Fruit fly (Drosophila melanogaster): ENCODE measurements around the gene CG18731.

The CG18731 gene

dm6 chr3R:29699220-29699619 lies 25.6 kb upstream of the CG18731 start (continued):
- TF ChIP-seq mirr (GFP tag; optimal IDR thresholded peaks at IDR 0.05) (no peak), ems (GFP tag; optimal IDR thresholded peaks at IDR 0.05) (no peak), lmd (GFP tag; IDR thresholded peaks at IDR 0.05) (peak; percentile 67), E2f2 (GFP tag; IDR thresholded peaks at IDR 0.05) (0 out of 2 replicates have a peak, but pooled peaks have one; percentile 8), pan (optimal IDR thresholded peaks at IDR 0.05) (no peak), pan (GFP tag; optimal IDR thresholded peaks at IDR 0.05 in 1 of 2, IDR thresholded peaks at IDR 0.05 in 1 of 2) (peak in 1 of 2 experiments; percentile 73), CG8944 (GFP tag; optimal IDR thresholded peaks at IDR 0.05) (no peak), CG10959 (GFP tag; IDR thresholded peaks at IDR 0.05) (no peak), Lhr (GFP tag; optimal IDR thresholded peaks at IDR 0.05) (no peak), CG3726 (GFP tag; IDR thresholded peaks at IDR 0.05) (0 out of 3 replicates have a peak, but pooled peaks have one; percentile 49), CG6254 (GFP tag; optimal IDR thresholded peaks at IDR 0.05) (no peak), mld (GFP tag; IDR thresholded peaks at IDR 0.05; ENCODE audit: partially characterized antibody) (no peak), Fer3 (tag; optimal IDR thresholded peaks at IDR 0.05) (no peak), CG1603 (tag; optimal IDR thresholded peaks at IDR 0.05) (peak; percentile 74), CG18476 (GFP tag; optimal IDR thresholded peaks at IDR 0.05) (no peak), CG15601 (tag; optimal IDR thresholded peaks at IDR 0.05) (no peak), sens-2 (GFP tag; IDR thresholded peaks at IDR 0.05) (peak; percentile 62; the same call in 1 of the 2 replicates), Sry-β (GFP tag; optimal IDR thresholded peaks at IDR 0.05) (no peak), dmrt99B (tag; optimal IDR thresholded peaks at IDR 0.05) (peak; percentile 62), B-H1 (GFP tag; IDR thresholded peaks at IDR 0.05) (no peak), CG31388 (GFP tag; optimal IDR thresholded peaks at IDR 0.05) (no peak), dpn (GFP tag; optimal IDR thresholded peaks at IDR 0.05) (peak in 1 of 2 experiments; percentile 28), nerfin-2 (GFP tag; IDR thresholded peaks at IDR 0.05; ENCODE audit: partially characterized antibody) (no peak), Doc2 (GFP tag; IDR thresholded peaks at IDR 0.05) (no peak), CG8765 (GFP tag; IDR thresholded peaks at IDR 0.05) (peak; percentile 35; the same call in 1 of the 2 replicates), disco-r (GFP tag; optimal IDR thresholded peaks at IDR 0.05) (no peak), vfl (GFP tag; optimal IDR thresholded peaks at IDR 0.05) (no peak), aop (GFP tag; IDR thresholded peaks at IDR 0.05) (0 out of 2 replicates have a peak, but pooled peaks have one; percentile 11), ac (GFP tag; optimal IDR thresholded peaks at IDR 0.05) (no peak), CG13624 (GFP tag; optimal IDR thresholded peaks at IDR 0.05) (no peak), cato (GFP tag; optimal IDR thresholded peaks at IDR 0.05; ENCODE audit: borderline replicate concordance) (no peak), Hr78 (GFP tag; optimal IDR thresholded peaks at IDR 0.05) (peak in 1 of 2 experiments; percentile 41), al (GFP tag; IDR thresholded peaks at IDR 0.05) (no peak), Sry-δ (GFP tag; optimal IDR thresholded peaks at IDR 0.05) (no peak), CG14667 (GFP tag; IDR thresholded peaks at IDR 0.05) (no peak), CG2875 (GFP tag; optimal IDR thresholded peaks at IDR 0.05) (peak; percentile 28), CkIIα-i1 (GFP tag; IDR thresholded peaks at IDR 0.05) (no peak), insv (GFP tag; optimal IDR thresholded peaks at IDR 0.05) (no peak), wdn (GFP tag; IDR thresholded peaks at IDR 0.05) (no peak), CG17912 (GFP tag; optimal IDR thresholded peaks at IDR 0.05) (no peak), ssp (GFP tag; IDR thresholded peaks at IDR 0.05) (peak; percentile 58), prd (optimal IDR thresholded peaks at IDR 0.05) (no peak), prd (GFP tag; IDR thresholded peaks at IDR 0.05) (peak; percentile 63), bcd (GFP tag; optimal IDR thresholded peaks at IDR 0.05) (no peak), CG10274 (GFP tag; optimal IDR thresholded peaks at IDR 0.05) (no peak), Gug (GFP tag; IDR thresholded peaks at IDR 0.05) (no peak), CG6683 (GFP tag; optimal IDR thresholded peaks at IDR 0.05) (no peak), CHES-1-like (GFP tag; optimal IDR thresholded peaks at IDR 0.05) (no peak), CG6272 (GFP tag; IDR thresholded peaks at IDR 0.05) (peak; percentile 39; the same call in 1 of the 2 replicates), Gsc (GFP tag; IDR thresholded peaks at IDR 0.05) (peak; percentile 27; the same call in 1 of the 2 replicates), CG12104 (GFP tag; optimal IDR thresholded peaks at IDR 0.05) (no peak), Oaz (GFP tag; IDR thresholded peaks at IDR 0.05) (no peak)

All from whole organism, embryonic.